Fruit fly (Drosophila melanogaster): ENCODE measurements around the gene CG42394.

Gene CG42394

dm6 chr3R:10886462-10887315 lies 37.1 kb downstream of the CG42394 start (continued):
- peak; percentile 79 for TF ChIP-seq HLH54F (GFP tag; optimal IDR thresholded peaks at IDR 0.05)
- TF ChIP-seq B-H2 (GFP tag; optimal IDR thresholded peaks at IDR 0.05) = peak; percentile 89
- TF ChIP-seq Six4 (GFP tag; optimal IDR thresholded peaks at IDR 0.05) = peak; percentile 70
- TF ChIP-seq CG18476 (GFP tag; optimal IDR thresholded peaks at IDR 0.05) = peak; percentile 73
- TF ChIP-seq Neu2 (GFP tag; optimal IDR thresholded peaks at IDR 0.05; ENCODE audit: borderline replicate concordance) = peak; percentile 12
- no peak for TF ChIP-seq ato (GFP tag; IDR thresholded peaks at IDR 0.05; ENCODE audit: partially characterized antibody)
- peak; percentile 78 for TF ChIP-seq CG8089 (GFP tag; optimal IDR thresholded peaks at IDR 0.05)
- no peak for TF ChIP-seq CG14965 (GFP tag; optimal IDR thresholded peaks at IDR 0.05; ENCODE audit: borderline replicate concordance)
- TF ChIP-seq insv (GFP tag; optimal IDR thresholded peaks at IDR 0.05) = peak in 1 of 2 experiments; percentile 71
- TF ChIP-seq Nf-YA (GFP tag; IDR thresholded peaks at IDR 0.05) = peak; percentile 80
- TF ChIP-seq CG4820 (GFP tag; optimal IDR thresholded peaks at IDR 0.05) = peak; percentile 79
- TF ChIP-seq CG12236 (GFP tag; optimal IDR thresholded peaks at IDR 0.05) = peak; percentile 70
- TF ChIP-seq CG12071 (GFP tag; optimal IDR thresholded peaks at IDR 0.05) = peak; percentile 66
- TF ChIP-seq bbx (GFP tag; IDR thresholded peaks at IDR 0.05; ENCODE audit: partially characterized antibody) = no peak
- TF ChIP-seq eve (GFP tag; optimal IDR thresholded peaks at IDR 0.05) = no peak
- peak; percentile 87 for TF ChIP-seq chm (GFP tag; IDR thresholded peaks at IDR 0.05)
- no peak for TF ChIP-seq CG7963 (GFP tag; IDR thresholded peaks at IDR 0.05; ENCODE audit: partially characterized antibody)
- TF ChIP-seq CG4707 (GFP tag; optimal IDR thresholded peaks at IDR 0.05) = peak; percentile 45
- peak; percentile 94 for TF ChIP-seq CG32532 (GFP tag; IDR thresholded peaks at IDR 0.05)
- peak; percentile 56 for TF ChIP-seq CG7928 (GFP tag; optimal IDR thresholded peaks at IDR 0.05)
- TF ChIP-seq peb (GFP tag; IDR thresholded peaks at IDR 0.05) = peak; percentile 79
- TF ChIP-seq fd96Cb (tag; optimal IDR thresholded peaks at IDR 0.05) = peak; percentile 74
- TF ChIP-seq CG1832 (GFP tag; optimal IDR thresholded peaks at IDR 0.05) = no peak
- TF ChIP-seq ERR (GFP tag; optimal IDR thresholded peaks at IDR 0.05) = peak; percentile 78
- TF ChIP-seq sob (GFP tag; IDR thresholded peaks at IDR 0.05) = peak; percentile 92
- TF ChIP-seq jumu (GFP tag; optimal IDR thresholded peaks at IDR 0.05) = peak; percentile 89
- peak; percentile 79 for TF ChIP-seq Oaz (GFP tag; IDR thresholded peaks at IDR 0.05)
- TF ChIP-seq Dref (GFP tag; IDR thresholded peaks at IDR 0.05) = no peak
- no peak for TF ChIP-seq pita (GFP tag; optimal IDR thresholded peaks at IDR 0.05)
- TF ChIP-seq tll (GFP tag; optimal IDR thresholded peaks at IDR 0.05) = no peak
- TF ChIP-seq tin (GFP tag; optimal IDR thresholded peaks at IDR 0.05) = peak; percentile 83
- TF ChIP-seq Nf-YB (GFP tag; optimal IDR thresholded peaks at IDR 0.05) = peak; percentile 85
- peak; percentile 79 for TF ChIP-seq jigr1 (GFP tag; IDR thresholded peaks at IDR 0.05)
- no peak; the same call in 1 of the 2 replicates for TF ChIP-seq inv (GFP tag; IDR thresholded peaks at IDR 0.05; ENCODE audit: partially characterized antibody)
- peak; percentile 87 for TF ChIP-seq NfI (GFP tag; optimal IDR thresholded peaks at IDR 0.05)
- peak; percentile 81 for TF ChIP-seq CG14441 (GFP tag; IDR thresholded peaks at IDR 0.05)
- peak; percentile 74 for TF ChIP-seq Antp (GFP tag; optimal IDR thresholded peaks at IDR 0.05)
- TF ChIP-seq tna (GFP tag; IDR thresholded peaks at IDR 0.05; ENCODE audit: partially characterized antibody) = 0 out of 2 replicates have a peak, but pooled peaks have one; percentile 7
- TF ChIP-seq Dp (GFP tag; optimal IDR thresholded peaks at IDR 0.05) = no peak
- peak; percentile 91 for TF ChIP-seq CG17361 (GFP tag; IDR thresholded peaks at IDR 0.05)
- peak; percentile 6 for TF ChIP-seq gfzf (GFP tag; optimal IDR thresholded peaks at IDR 0.05)
- TF ChIP-seq CG17359 (tag; optimal IDR thresholded peaks at IDR 0.05) = peak; percentile 88
- peak; percentile 21 for TF ChIP-seq grn (GFP tag; optimal IDR thresholded peaks at IDR 0.05)
- peak; percentile 66 for TF ChIP-seq NC2α (GFP tag; optimal IDR thresholded peaks at IDR 0.05)
- peak; percentile 84 for TF ChIP-seq B-H1 (GFP tag; IDR thresholded peaks at IDR 0.05)
- peak; percentile 56 for TF ChIP-seq trem (tag; optimal IDR thresholded peaks at IDR 0.05)
- TF ChIP-seq CG18619 (GFP tag; optimal IDR thresholded peaks at IDR 0.05) = peak; percentile 90

Measured in whole organism, embryonic.